Fruit fly (Drosophila melanogaster) whole organism, pupa: ENCODE results near the gene Tango5.
A peak's percentile ranks its signal among the peaks of the same experiment; 100 is the strongest.

Experiments used
- CG10348 ChIP-seq: fragments of 200-800 bp; sonication (Bioruptor generic); IDR thresholded peaks from 2 replicates; pipeline ENCODE4 v1.3.6; 2022; ENCODE audit warnings: missing biosample characterization, missing genetic modification characterization
- CG12605 ChIP-seq: fragments of 200-800 bp; sonication (Bioruptor generic); IDR thresholded peaks from 2 replicates; pipeline ENCODE4 v1.3.6; 2022; ENCODE audit warnings: missing biosample characterization, missing genetic modification characterization
- CG13204 ChIP-seq: fragments of 200-800 bp; sonication (Bioruptor generic); optimal IDR thresholded peaks from 2 replicates; lab custom pipeline; 2018; ENCODE audit warnings: missing biosample characterization, mild to moderate bottlenecking, missing genetic modification characterization, moderate library complexity
- CG14655 ChIP-seq: fragments of 200-800 bp; sonication (Bioruptor generic); optimal IDR thresholded peaks from 3 replicates; lab custom pipeline; 2017; ENCODE audit warnings: mild to moderate bottlenecking, missing biosample characterization, missing genetic modification reagents, missing genetic modification characterization
- CG17806 ChIP-seq: fragments of 200-800 bp; sonication (Bioruptor generic); optimal IDR thresholded peaks from 2 replicates; lab custom pipeline; 2018; ENCODE audit warnings: missing biosample characterization, mild to moderate bottlenecking, missing genetic modification characterization, moderate library complexity
- CG34367 ChIP-seq: fragments of 200-800 bp; sonication (Bioruptor generic); optimal IDR thresholded peaks from 2 replicates; lab custom pipeline; 2018; ENCODE audit warnings: missing biosample characterization, mild to moderate bottlenecking, missing genetic modification characterization
- CG4496 ChIP-seq: fragments of 200-800 bp; sonication (Bioruptor generic); IDR thresholded peaks from 3 replicates; pipeline ENCODE4 v1.3.6; 2022; ENCODE audit warnings: missing biosample characterization, missing genetic modification characterization
- CG9948 ChIP-seq: fragments of 200-800 bp; sonication (Bioruptor generic); optimal IDR thresholded peaks from 2 replicates; lab custom pipeline; 2018; ENCODE audit warnings: missing biosample characterization, mild to moderate bottlenecking, missing genetic modification characterization, moderate library complexity
- EcR ChIP-seq: fragments of 200-800 bp; sonication (Bioruptor generic); optimal IDR thresholded peaks from 3 replicates; lab custom pipeline; 2019; ENCODE audit warnings: missing biosample characterization, missing genetic modification characterization, mild to moderate bottlenecking, moderate library complexity, missing genetic modification reagents
- Ets98B ChIP-seq: fragments of 200-800 bp; sonication (Bioruptor generic); IDR thresholded peaks from 2 replicates; pipeline ENCODE4 v1.3.6; 2022; ENCODE audit warnings: missing biosample characterization, missing genetic modification characterization
- rn ChIP-seq: fragments of 200-800 bp; sonication (Bioruptor generic); IDR thresholded peaks from 2 replicates; pipeline ENCODE4 v1.3.6; 2022; ENCODE audit warnings: missing biosample characterization, missing genetic modification characterization

- no peak for TF ChIP-seq CG9948
- no peak for TF ChIP-seq CG17806 (tag; lab: Kevin White, UChicago)
- peak; percentile 56; the same call in 1 of the 2 replicates for TF ChIP-seq CG12605
- TF ChIP-seq CG10348 (GFP tag; lab: Robert Waterston, UW) = no peak
- no peak for TF ChIP-seq Ets98B (GFP tag; lab: Robert Waterston, UW)
- TF ChIP-seq EcR = no peak
- no peak for TF ChIP-seq CG13204 (GFP tag; lab: Kevin White, UChicago)
- TF ChIP-seq CG4496 (GFP tag; lab: Robert Waterston, UW) = no peak
- TF ChIP-seq CG34367 (tag; lab: Kevin White, UChicago) = no peak
- TF ChIP-seq rn = no peak
- no peak for TF ChIP-seq CG14655 (GFP tag; lab: Kevin White, UChicago)
These were observed 36.8 kb upstream of the Tango5 start for dm6 chrX:10801033-10801432.
